Fruit fly (Drosophila melanogaster): Measurements from ENCODE around the gene Mst36Fa.

The Mst36Fa gene

dm6 chr2L:18693877-18694723, 17.3 kb upstream of the Mst36Fa start (continued):
- TF ChIP-seq CG6689 (GFP tag; IDR thresholded peaks at IDR 0.05) (peak; percentile 69), kni (GFP tag; optimal IDR thresholded peaks at IDR 0.05) (no peak), CG17385 (GFP tag; optimal IDR thresholded peaks at IDR 0.05) (peak; percentile 97), slbo (GFP tag; IDR thresholded peaks at IDR 0.05) (peak; percentile 73), CG11085 (GFP tag; IDR thresholded peaks at IDR 0.05) (0 out of 2 replicates have a peak, but pooled peaks have one; percentile 38), CG13894 (tag; optimal IDR thresholded peaks at IDR 0.05) (peak; percentile 84), CG8924 (tag; optimal IDR thresholded peaks at IDR 0.05) (peak; percentile 60), inv (GFP tag; IDR thresholded peaks at IDR 0.05; ENCODE audit: partially characterized antibody) (no peak), ken (GFP tag; IDR thresholded peaks at IDR 0.05) (0 out of 3 replicates have a peak, but pooled peaks have one; percentile 47), salm (tag; optimal IDR thresholded peaks at IDR 0.05) (peak; percentile 3), Lpt (GFP tag; optimal IDR thresholded peaks at IDR 0.05) (no peak), CG15601 (tag; optimal IDR thresholded peaks at IDR 0.05) (no peak), BtbVII (GFP tag; optimal IDR thresholded peaks at IDR 0.05) (peak; percentile 27), CG10321 (GFP tag; IDR thresholded peaks at IDR 0.05) (peak; percentile 45; the same call in 1 of the 2 replicates), jumu (GFP tag; optimal IDR thresholded peaks at IDR 0.05) (peak; percentile 67), gem (tag; optimal IDR thresholded peaks at IDR 0.05) (peak; percentile 65), CG11398 (GFP tag; optimal IDR thresholded peaks at IDR 0.05) (peak; percentile 19), Sin3A (optimal IDR thresholded peaks at IDR 0.05) (no peak), sens-2 (GFP tag; IDR thresholded peaks at IDR 0.05) (no peak), ems (GFP tag; optimal IDR thresholded peaks at IDR 0.05) (peak; percentile 41), rib (GFP tag; IDR thresholded peaks at IDR 0.05) (peak; percentile 68), H15 (GFP tag; IDR thresholded peaks at IDR 0.05) (peak; percentile 68; the same call in 2 of the 3 replicates), gce (GFP tag; IDR thresholded peaks at IDR 0.05) (peak; percentile 76; the same call in 2 of the 3 replicates), HLH3B (GFP tag; IDR thresholded peaks at IDR 0.05) (peak; percentile 52; the same call in 1 of the 2 replicates), aop (GFP tag; IDR thresholded peaks at IDR 0.05) (peak; percentile 35; the same call in 1 of the 2 replicates), usp (GFP tag; optimal IDR thresholded peaks at IDR 0.05) (no peak), Fer2 (tag; optimal IDR thresholded peaks at IDR 0.05) (no peak), az2 (GFP tag; optimal IDR thresholded peaks at IDR 0.05) (peak; percentile 44), Scr (GFP tag; IDR thresholded peaks at IDR 0.05; ENCODE audit: partially characterized antibody) (0 out of 2 replicates have a peak, but pooled peaks have one; percentile 12), CG11696 (GFP tag; IDR thresholded peaks at IDR 0.05) (peak; percentile 46; the same call in 1 of the 2 replicates), lbe (GFP tag; optimal IDR thresholded peaks at IDR 0.05) (no peak), CG4617 (GFP tag; optimal IDR thresholded peaks at IDR 0.05; ENCODE audit: borderline replicate concordance) (peak; percentile 17), crp (GFP tag; optimal IDR thresholded peaks at IDR 0.05) (peak; percentile 43 to 79), Med (GFP tag) (peak; percentile 95), sd (tag; optimal IDR thresholded peaks at IDR 0.05) (peak; percentile 80), Dip2 (GFP tag; IDR thresholded peaks at IDR 0.05) (no peak), CG6254 (GFP tag; optimal IDR thresholded peaks at IDR 0.05) (peak; percentile 47), Nf-YC (tag; optimal IDR thresholded peaks at IDR 0.05) (peak; percentile 44), ftz-f1 (GFP tag; optimal IDR thresholded peaks at IDR 0.05) (peak; percentile 97), CG1602 (GFP tag; optimal IDR thresholded peaks at IDR 0.05) (peak; percentile 39), TFAM (GFP tag; optimal IDR thresholded peaks at IDR 0.05) (peak; percentile 10), lmd (GFP tag; IDR thresholded peaks at IDR 0.05) (peak; percentile 55), wek (GFP tag; optimal IDR thresholded peaks at IDR 0.05) (no peak), CG10366 (GFP tag; IDR thresholded peaks at IDR 0.05) (peak; percentile 68), Ada2b (GFP tag; IDR thresholded peaks at IDR 0.05) (peak; percentile 67; the same call in 1 of the 2 replicates), Hey (tag; optimal IDR thresholded peaks at IDR 0.05) (no peak), CG6813 (GFP tag; optimal IDR thresholded peaks at IDR 0.05) (peak; percentile 44), CG2120 (GFP tag; optimal IDR thresholded peaks at IDR 0.05) (peak; percentile 65), CG18262 (tag; optimal IDR thresholded peaks at IDR 0.05) (peak; percentile 62)

All from whole organism, embryonic.